Worm (Caenorhabditis elegans) whole organism, mixed stage, embryonic: ENCODE data around the gene ubc-15.

Experiments
- M03D4.4 ChIP-seq: sonication (generic microtip); optimal IDR thresholded peaks from 2 replicates; lab custom pipeline; 2017; ENCODE audit warnings: mild to moderate bottlenecking, missing genetic modification characterization, missing compliant biosample characterization
- bed-3 ChIP-seq: fragments of 200-800 bp; sonication (Bioruptor generic); optimal IDR thresholded peaks from 3 replicates; lab custom pipeline; 2018; ENCODE audit warnings: mild to moderate bottlenecking, missing genetic modification characterization, moderate library complexity, missing compliant biosample characterization
- blmp-1 ChIP-seq: fragments of 150-350 bp; optimal IDR thresholded peaks from 2 replicates; lab custom pipeline; 2014; ENCODE audit warnings: missing biosample characterization, missing genetic modification characterization
- ceh-39 ChIP-seq: fragments of 150-350 bp; optimal IDR thresholded peaks from 2 replicates; lab custom pipeline; 2014; ENCODE audit warnings: missing biosample characterization, missing genetic modification characterization
- ceh-43 ChIP-seq: fragments of 200-800 bp; sonication (Bioruptor generic); optimal IDR thresholded peaks from 2 replicates; lab custom pipeline; 2018; ENCODE audit warnings: mild to moderate bottlenecking, missing genetic modification characterization, moderate library complexity, missing compliant biosample characterization
- ceh-83 ChIP-seq: fragments of 200-800 bp; sonication (Bioruptor generic); optimal IDR thresholded peaks from 2 replicates; lab custom pipeline; 2018; ENCODE audit warnings: mild to moderate bottlenecking, missing genetic modification characterization, missing compliant biosample characterization
- ces-1 ChIP-seq: fragments of 150-350 bp; optimal IDR thresholded peaks from 2 replicates; lab custom pipeline; 2014; ENCODE audit warnings: missing biosample characterization, missing genetic modification reagents, missing genetic modification characterization
- drap-1 ChIP-seq: fragments of 200-800 bp; sonication (Bioruptor generic); optimal IDR thresholded peaks from 3 replicates; lab custom pipeline; 2018; ENCODE audit warnings: mild to moderate bottlenecking, missing genetic modification characterization, missing compliant biosample characterization
- elt-1 ChIP-seq: sonication (generic microtip); optimal IDR thresholded peaks from 2 replicates; lab custom pipeline; 2017; ENCODE audit warnings: missing genetic modification characterization, mild to moderate bottlenecking, missing compliant biosample characterization, antibody characterized with exemption, moderate library complexity, borderline replicate concordance; ENCODE audit not compliant: insufficient read depth
- elt-3 ChIP-seq: fragments of 150-350 bp; optimal IDR thresholded peaks from 2 replicates; lab custom pipeline; 2014; ENCODE audit warnings: missing biosample characterization, missing genetic modification characterization
- ham-2 ChIP-seq: fragments of 200-800 bp; sonication (Bioruptor generic); optimal IDR thresholded peaks from 2 replicates; lab custom pipeline; 2018; ENCODE audit warnings: mild to moderate bottlenecking, missing genetic modification characterization, missing compliant biosample characterization
- hlh-1 ChIP-seq: fragments of 150-350 bp; optimal IDR thresholded peaks from 2 replicates; lab custom pipeline; 2014; ENCODE audit warnings: missing biosample characterization, missing genetic modification reagents, missing genetic modification characterization
- lin-13 ChIP-seq: fragments of 150-350 bp; optimal IDR thresholded peaks from 2 replicates; lab custom pipeline; 2014; ENCODE audit warnings: missing biosample characterization, missing genetic modification characterization
- lin-32 ChIP-seq: fragments of 200-800 bp; sonication (Bioruptor generic); optimal IDR thresholded peaks from 2 replicates; lab custom pipeline; 2018; ENCODE audit warnings: mild to moderate bottlenecking, missing genetic modification characterization, missing compliant biosample characterization
- lsy-2 ChIP-seq: fragments of 150-350 bp; optimal IDR thresholded peaks from 2 replicates; lab custom pipeline; 2014; ENCODE audit warnings: missing biosample characterization, missing genetic modification characterization
- mab-5 ChIP-seq: fragments of 150-350 bp; optimal IDR thresholded peaks from 2 replicates; lab custom pipeline; 2014; ENCODE audit warnings: missing biosample characterization, missing genetic modification characterization
- mep-1 ChIP-seq: fragments of 150-350 bp; optimal IDR thresholded peaks from 2 replicates; lab custom pipeline; 2017; ENCODE audit warnings: missing biosample characterization, missing genetic modification reagents, missing genetic modification characterization, inconsistent platforms
- nhr-12 ChIP-seq: fragments of 150-350 bp; optimal IDR thresholded peaks from 2 replicates; lab custom pipeline; 2014; ENCODE audit warnings: missing biosample characterization, missing genetic modification characterization
- nhr-237 ChIP-seq: fragments of 150-350 bp; optimal IDR thresholded peaks from 2 replicates; lab custom pipeline; 2014; ENCODE audit warnings: missing biosample characterization, missing genetic modification characterization
- nhr-28 ChIP-seq: fragments of 150-350 bp; optimal IDR thresholded peaks from 2 replicates; lab custom pipeline; 2014; ENCODE audit warnings: missing biosample characterization, missing genetic modification characterization
- nhr-76 ChIP-seq: sonication (generic microtip); optimal IDR thresholded peaks from 2 replicates; lab custom pipeline; 2017; ENCODE audit warnings: missing biosample characterization, missing genetic modification characterization
- pha-4 ChIP-seq: fragments of 150-350 bp; optimal IDR thresholded peaks from 2 replicates; lab custom pipeline; 2018; ENCODE audit warnings: missing biosample characterization, missing genetic modification reagents, missing genetic modification characterization
- snpc-4 ChIP-seq: fragments of 150-350 bp; optimal IDR thresholded peaks from 2 replicates; lab custom pipeline; 2014; ENCODE audit warnings: missing biosample characterization, missing genetic modification characterization
- tbx-8 ChIP-seq: fragments of 200-800 bp; sonication (Bioruptor generic); optimal IDR thresholded peaks from 2 replicates; lab custom pipeline; 2018; ENCODE audit warnings: mild to moderate bottlenecking, missing genetic modification characterization, moderate library complexity, missing compliant biosample characterization
- unc-39 ChIP-seq: fragments of 150-350 bp; optimal IDR thresholded peaks from 2 replicates; lab custom pipeline; 2014; ENCODE audit warnings: missing biosample characterization, missing genetic modification characterization
- unc-62 ChIP-seq: fragments of 150-350 bp; optimal IDR thresholded peaks from 2 replicates; lab custom pipeline; 2014; ENCODE audit warnings: missing biosample characterization, missing genetic modification reagents, missing genetic modification characterization
- zip-8 ChIP-seq: fragments of 150-350 bp; optimal IDR thresholded peaks from 2 replicates; lab custom pipeline; 2014; ENCODE audit warnings: missing biosample characterization, missing genetic modification characterization
- ztf-11 ChIP-seq: fragments of 150-350 bp; optimal IDR thresholded peaks from 2 replicates; lab custom pipeline; 2014; ENCODE audit warnings: missing biosample characterization, missing genetic modification characterization

Gene ubc-15

ce11 chrII:2878909-2879308 is 34.5 kb downstream of the ubc-15 start:
- TF ChIP-seq pha-4 (no peak), zip-8 (tag; lab: Kevin White, UChicago) (no peak), nhr-28 (no peak), ceh-43 (no peak)

DNA sequence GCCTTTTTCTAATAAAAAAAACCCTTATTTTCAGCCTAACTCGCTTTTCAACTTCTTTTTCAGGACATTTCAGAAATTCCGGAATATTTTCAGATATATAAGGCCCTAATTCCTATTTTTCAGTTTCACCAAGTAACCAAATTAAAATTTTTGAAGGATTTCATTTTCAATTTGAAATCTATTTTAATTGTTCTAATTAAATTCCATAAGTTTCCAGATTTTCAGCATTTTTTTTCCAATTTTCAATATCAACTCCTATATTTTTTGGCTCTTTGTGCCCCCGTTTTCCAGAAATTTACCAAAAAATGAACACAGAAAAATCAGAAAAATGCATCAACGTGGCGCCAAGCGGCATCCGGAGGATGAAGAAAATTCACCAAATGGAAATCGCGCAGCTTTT is 38.6 kb downstream of the ubc-15 start, which contains the start of gene Y110A2AL.1:
Gene Y110A2AL.1 (plus strand): TSS at position 301 of the 400 bp plus-strand sequence.
- TF ChIP-seq unc-39 (tag; lab: Kevin White, UChicago) (no peak), nhr-76 (tag; lab: Kevin White, UChicago) (no peak), ceh-39 (tag; lab: Kevin White, UChicago) (no peak), zip-8 (tag; lab: Kevin White, UChicago) (no peak), ces-1 (no peak), snpc-4 (tag; lab: Kevin White, UChicago) (no peak), elt-3 (tag; lab: Kevin White, UChicago) (no peak), ham-2 (no peak), ceh-83 (GFP tag; lab: Kevin White, UChicago) (no peak), unc-62 (GFP tag; lab: Kevin White, UChicago) (no peak), mep-1 (tag; lab: Kevin White, UChicago) (no peak), lin-13 (no peak), nhr-28 (no peak), elt-1 (tag; lab: Kevin White, UChicago) (no peak), lin-32 (no peak), lsy-2 (no peak), nhr-12 (tag; lab: Kevin White, UChicago) (no peak)
- TF ChIP-seq, all 35 proteins: peak for 0

- TF ChIP-seq nhr-28 (no peak), pha-4 (no peak), nhr-237 (tag; lab: Kevin White, UChicago) (no peak), mep-1 (tag; lab: Kevin White, UChicago) (no peak), unc-39 (tag; lab: Kevin White, UChicago) (no peak), ceh-83 (GFP tag; lab: Kevin White, UChicago) (no peak), ztf-11 (tag; lab: Kevin White, UChicago) (no peak), hlh-1 (tag; lab: Kevin White, UChicago) (no peak), bed-3 (GFP tag; lab: Kevin White, UChicago) (no peak), elt-1 (tag; lab: Kevin White, UChicago) (no peak), M03D4.4 (tag; lab: Kevin White, UChicago) (no peak), ceh-39 (tag; lab: Kevin White, UChicago) (no peak), blmp-1 (tag; lab: Kevin White, UChicago) (no peak), mab-5 (tag; lab: Kevin White, UChicago) (no peak), tbx-8 (no peak), nhr-76 (tag; lab: Kevin White, UChicago) (no peak)
Measured at ce11 chrII:2871816-2872215, 41.6 kb downstream of the ubc-15 start, which contains the start of gene Y110A2AL.10. Y110A2AL.10 (minus strand) TSS chrII:2871916.

DNA sequence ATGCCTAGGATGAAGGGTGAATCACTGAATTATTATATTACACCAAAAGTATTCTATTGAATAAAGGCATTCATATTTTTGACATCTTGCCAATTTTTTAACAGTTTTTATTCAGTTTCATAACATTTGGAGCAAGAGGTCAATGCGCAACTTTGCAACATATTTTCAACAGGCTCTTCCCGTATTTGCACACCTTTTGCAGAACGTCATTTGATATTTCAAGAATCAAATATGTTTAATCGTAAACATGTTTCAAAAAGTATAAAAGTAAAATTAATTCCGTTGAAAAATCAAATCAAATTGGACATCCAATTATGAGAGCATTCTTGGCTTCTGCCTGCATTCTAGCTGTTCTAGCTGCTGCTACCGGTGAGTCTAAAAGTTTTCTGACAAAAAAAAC is 45.7 kb downstream of the ubc-15 start, which contains the start of gene Y110A2AL.2:
Gene Y110A2AL.2 (plus strand): TSS at position 301 of the 400 bp plus-strand sequence.
- TF ChIP-seq nhr-12 (tag; lab: Kevin White, UChicago) (no peak), ham-2 (no peak), ces-1 (no peak), hlh-1 (tag; lab: Kevin White, UChicago) (no peak), ceh-39 (tag; lab: Kevin White, UChicago) (no peak), mab-5 (tag; lab: Kevin White, UChicago) (no peak), zip-8 (tag; lab: Kevin White, UChicago) (no peak), snpc-4 (tag; lab: Kevin White, UChicago) (no peak)
- TF ChIP-seq, all 35 proteins: peak for 0

ce11 chrII:2866541-2867124 is 46.8 kb downstream of the ubc-15 start, which contains the start of the genes Y110A2AL.9 and Y110A2AL.3:
Y110A2AL.9 (minus strand) TSS chrII:2866641.
Y110A2AL.3 (plus strand) TSS chrII:2867074.
- no peak for TF ChIP-seq lin-32
- TF ChIP-seq snpc-4 (tag; lab: Kevin White, UChicago) = no peak
- TF ChIP-seq mab-5 (tag; lab: Kevin White, UChicago) = no peak
- no peak for TF ChIP-seq pha-4
- TF ChIP-seq, all 35 proteins: peak for 0

DNA sequence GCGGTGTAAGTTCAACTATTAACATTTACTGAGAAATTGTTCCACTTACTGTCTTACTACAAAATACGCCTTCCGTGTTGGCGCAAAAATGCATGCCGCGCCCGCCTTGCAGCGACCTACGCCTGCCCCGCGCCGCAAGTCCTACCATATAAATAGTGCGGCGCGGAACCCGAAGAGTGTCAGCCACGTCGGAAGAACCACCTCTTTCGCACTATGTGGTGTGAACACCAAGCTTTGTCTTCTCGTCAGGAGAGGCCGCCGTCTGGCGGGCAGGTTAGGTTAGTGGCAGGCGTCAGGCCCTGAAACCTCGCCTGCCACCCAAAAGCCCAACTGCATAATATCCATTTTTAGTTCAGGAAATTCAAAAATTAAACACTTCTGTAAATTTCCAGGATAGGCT is 48.0 kb downstream of the ubc-15 start:
- no peak for TF ChIP-seq drap-1
- no peak for TF ChIP-seq ceh-83 (GFP tag; lab: Kevin White, UChicago)
- no peak for TF ChIP-seq tbx-8
- TF ChIP-seq, all 35 proteins: peak for 0
